Worm (Caenorhabditis elegans) whole organism, L4/young adult: ENCODE results near the gene C06G3.3.

Experiments
- W03F9.2 ChIP-seq: fragments of 150-350 bp; optimal IDR thresholded peaks from 2 replicates; lab custom pipeline; 2014; ENCODE audit warnings: missing biosample characterization, missing genetic modification characterization
- dao-5 ChIP-seq: sonication (generic microtip); optimal IDR thresholded peaks from 2 replicates; lab custom pipeline; 2016; ENCODE audit warnings: missing genotype, missing genetic modification characterization, moderate library complexity, missing compliant biosample characterization
- him-1 ChIP-seq: sonication (generic microtip); optimal IDR thresholded peaks from 2 replicates; lab custom pipeline; 2016; ENCODE audit warnings: missing genotype, missing genetic modification reagents, missing genetic modification characterization, missing compliant biosample characterization

ce11 chrIV:7039476-7040261 lies 3.7 kb downstream of the C06G3.3 start, which contains the start of the genes cogc-2 and klp-18:
- TF ChIP-seq W03F9.2 = peak; percentile 90
- no peak for TF ChIP-seq dao-5
- peak; percentile 20 for TF ChIP-seq him-1 (tag; lab: Kevin White, UChicago)
